Fruit fly (Drosophila melanogaster) whole organism, wandering third instar larva: ENCODE results near the gene Sirt1.

Experiments
- CG9705 ChIP-seq: fragments of 200-800 bp; sonication (Bioruptor generic); optimal IDR thresholded peaks from 2 replicates; lab custom pipeline; 2018; ENCODE audit warnings: missing biosample characterization, mild to moderate bottlenecking, missing genetic modification characterization
- psq ChIP-seq: fragments of 200-800 bp; sonication (Bioruptor generic); optimal IDR thresholded peaks from 3 replicates; lab custom pipeline; 2017; ENCODE audit warnings: missing biosample characterization, mild to moderate bottlenecking, missing genetic modification characterization, moderate library complexity
- woc ChIP-seq: sonication (Bioruptor generic); optimal IDR thresholded peaks from 2 replicates; lab custom pipeline; 2016; ENCODE audit warnings: missing biosample characterization, mild to moderate bottlenecking, missing genetic modification characterization

DNA sequence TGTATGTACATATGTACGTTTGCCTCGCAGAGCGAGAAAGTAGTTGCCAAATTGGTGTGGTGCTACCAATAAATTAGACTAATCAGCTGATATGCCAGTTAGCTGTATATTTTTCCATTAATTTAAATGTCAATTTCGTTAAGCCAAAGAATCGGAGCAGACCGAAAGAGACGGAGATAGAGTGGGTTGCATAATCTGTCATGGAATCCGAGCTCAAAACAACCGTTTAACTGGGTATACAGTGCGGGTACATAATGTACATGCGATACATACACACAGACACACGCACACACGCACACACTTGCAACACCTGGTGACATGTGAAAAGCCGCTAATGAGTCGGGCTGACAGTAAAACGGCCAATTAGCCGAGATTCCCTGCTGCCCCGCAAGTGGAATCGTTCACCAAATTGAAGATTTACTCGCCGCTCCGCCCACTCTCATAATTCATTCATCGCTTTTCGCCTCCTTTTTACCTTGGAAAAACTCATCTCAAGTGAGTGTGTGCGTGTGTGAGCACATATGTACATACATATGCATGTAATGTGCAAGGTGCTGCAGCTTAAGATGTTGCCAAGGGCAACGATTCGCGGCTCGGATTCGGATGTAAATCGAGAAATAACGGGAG, 25.8 kb downstream of the Sirt1 start:
- TF ChIP-seq CG9705 (GFP tag; lab: Kevin White, UChicago) (no peak), woc (no peak), psq (no peak)
